Worm (Caenorhabditis elegans): ENCODE measurements around the gene ZK355.3.
A peak's percentile ranks its signal among the peaks of the same experiment; 100 is the strongest.

The ZK355.3 gene

DNA sequence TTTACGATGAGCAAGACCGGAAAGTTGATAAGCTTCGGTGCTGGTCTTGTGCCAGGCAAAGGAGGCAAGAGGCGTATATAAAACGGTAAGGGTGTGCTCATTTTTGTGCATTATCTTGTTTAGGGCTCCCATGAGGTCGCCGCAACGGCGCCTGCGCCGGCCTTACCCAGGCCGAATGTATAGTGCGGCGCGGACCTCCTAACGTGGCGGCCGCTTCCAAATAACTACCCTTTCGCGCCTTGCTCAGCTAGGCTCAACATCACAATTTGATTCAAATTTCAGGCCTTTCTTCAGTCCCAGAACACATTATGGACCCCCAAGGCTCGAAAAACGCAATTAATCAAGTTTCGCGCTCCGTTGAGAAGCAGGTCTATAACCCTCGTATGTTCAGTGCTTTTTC lies at the start of gene ZK355.3, which contains the start of gene ZK355.8:
Gene ZK355.3, minus strand, starts transcription at position 101 of the 400 bp plus-strand sequence.
Gene ZK355.8, plus strand, starts transcription at position 272 of the 400 bp plus-strand sequence.
- TF ChIP-seq fos-1 (tag; optimal IDR thresholded peaks at IDR 0.05) (no peak), set-16 (GFP tag; IDR thresholded peaks at IDR 0.05) (peak; percentile 40), nhr-237 (tag; optimal IDR thresholded peaks at IDR 0.05) (no peak), dpl-1 (GFP tag; optimal IDR thresholded peaks at IDR 0.05) (no peak), dmd-9 (GFP tag; IDR thresholded peaks at IDR 0.05) (no peak), unc-62 (GFP tag; optimal IDR thresholded peaks at IDR 0.05 in 1 of 2) (peak in 1 of 2 experiments; percentile 22), unc-62 (tag; optimal IDR thresholded peaks at IDR 0.05) (no peak), nhr-102 (tag; optimal IDR thresholded peaks at IDR 0.05) (no peak), attf-4 (tag; optimal IDR thresholded peaks at IDR 0.05) (no peak), php-3 (GFP tag; IDR thresholded peaks at IDR 0.05) (no peak), rbr-2 (tag; optimal IDR thresholded peaks at IDR 0.05) (no peak), dve-1 (tag; optimal IDR thresholded peaks at IDR 0.05; ENCODE audit: insufficient read depth) (no peak), ceh-82 (tag; optimal IDR thresholded peaks at IDR 0.05) (no peak), dmd-6 (GFP tag; IDR thresholded peaks at IDR 0.05) (no peak), nhr-76 (tag; optimal IDR thresholded peaks at IDR 0.05) (no peak), hlh-30 (tag; optimal IDR thresholded peaks at IDR 0.05; ENCODE audit: insufficient read depth) (no peak), egl-27 (tag; optimal IDR thresholded peaks at IDR 0.05) (no peak), aha-1 (tag) (peak; percentile 79), snpc-1.2 (GFP tag; IDR thresholded peaks at IDR 0.05) (no peak), madf-9 (GFP tag; conservative IDR thresholded peaks at IDR 0.05) (no peak), spr-1 (tag; optimal IDR thresholded peaks at IDR 0.05) (no peak), lin-1 (GFP tag; IDR thresholded peaks at IDR 0.05) (no peak), F10B5.3 (tag; optimal IDR thresholded peaks at IDR 0.05) (no peak), vab-7 (GFP tag; IDR thresholded peaks at IDR 0.05) (no peak)

DNA sequence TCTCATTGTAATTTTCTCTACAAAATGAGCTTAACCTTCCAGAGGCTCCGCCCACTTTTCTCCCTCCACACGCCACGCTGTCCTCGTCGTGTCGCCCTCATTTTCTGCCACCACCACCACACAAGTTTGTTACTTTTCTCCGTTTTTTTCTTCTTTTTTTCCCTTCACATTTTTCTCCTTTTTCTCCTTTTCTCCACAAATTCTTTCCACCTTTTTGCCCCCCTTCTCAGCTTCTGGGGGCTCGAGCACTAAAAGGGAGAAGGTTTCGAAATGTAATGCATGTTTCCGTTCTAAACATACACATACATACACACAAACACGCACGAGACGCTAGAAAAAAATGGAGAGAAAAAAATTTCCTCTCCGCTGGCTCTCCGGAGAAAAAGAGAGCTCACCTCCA lies 49.2 kb upstream of the ZK355.3 start, which contains the start of gene nhr-88:
Gene nhr-88, plus strand, starts transcription at position 43 of the 400 bp plus-strand sequence.
- no peak for TF ChIP-seq saeg-2 (GFP tag; IDR thresholded peaks at IDR 0.05)
- TF ChIP-seq vab-7 (GFP tag; IDR thresholded peaks at IDR 0.05), result peak; percentile 51; the same call in 1 of the 2 replicates
- no peak for TF ChIP-seq madf-9 (GFP tag; conservative IDR thresholded peaks at IDR 0.05)
- no peak for TF ChIP-seq jun-1 (tag; optimal IDR thresholded peaks at IDR 0.05)
- TF ChIP-seq T20F7.1 (GFP tag; optimal IDR thresholded peaks at IDR 0.05), result no peak
- TF ChIP-seq arid-1 (GFP tag; conservative IDR thresholded peaks at IDR 0.05), result no peak
- TF ChIP-seq tag-97 (GFP tag; IDR thresholded peaks at IDR 0.05), result no peak
- TF ChIP-seq fkh-10 (GFP tag; optimal IDR thresholded peaks at IDR 0.05), result peak; percentile 69
- peak; percentile 26; the same call in 1 of the 2 replicates for TF ChIP-seq ceh-20 (GFP tag; IDR thresholded peaks at IDR 0.05)
- no peak for TF ChIP-seq lir-3 (tag; optimal IDR thresholded peaks at IDR 0.05)
- no peak for TF ChIP-seq nhr-77 (tag; optimal IDR thresholded peaks at IDR 0.05)
- TF ChIP-seq hif-1 (tag; optimal IDR thresholded peaks at IDR 0.05), result no peak
- no peak for TF ChIP-seq ztf-7 (tag; optimal IDR thresholded peaks at IDR 0.05)
- TF ChIP-seq unc-39 (tag; optimal IDR thresholded peaks at IDR 0.05), result no peak
- TF ChIP-seq hmg-1.1 (GFP tag; IDR thresholded peaks at IDR 0.05), result peak; percentile 58
- TF ChIP-seq sdz-12 (GFP tag; optimal IDR thresholded peaks at IDR 0.05), result peak; percentile 47
- TF ChIP-seq skn-1 (tag; optimal IDR thresholded peaks at IDR 0.05), result no peak
- peak in 1 of 2 experiments; percentile 4 for TF ChIP-seq mdl-1 (tag; optimal IDR thresholded peaks at IDR 0.05)
- 0 out of 2 replicates have a peak, but pooled peaks have one; percentile 9 for TF ChIP-seq nhr-42 (GFP tag; IDR thresholded peaks at IDR 0.05)
- TF ChIP-seq madf-5 (GFP tag; IDR thresholded peaks at IDR 0.05), result no peak
- TF ChIP-seq lin-15B (tag; optimal IDR thresholded peaks at IDR 0.05), result no peak
- TF ChIP-seq ceh-62 (tag; optimal IDR thresholded peaks at IDR 0.05), result no peak
- peak; percentile 62 for TF ChIP-seq ama-1 (optimal IDR thresholded peaks at IDR 0.05)
- 0 out of 2 replicates have a peak, but pooled peaks have one; percentile 45 for TF ChIP-seq ctbp-1 (GFP tag; IDR thresholded peaks at IDR 0.05)
- TF ChIP-seq spr-1 (tag; optimal IDR thresholded peaks at IDR 0.05), result no peak
- no peak for TF ChIP-seq snpc-4 (tag; optimal IDR thresholded peaks at IDR 0.05)
- TF ChIP-seq daf-8 (GFP tag; IDR thresholded peaks at IDR 0.05), result no peak
- 0 out of 2 replicates have a peak, but pooled peaks have one; percentile 70 for TF ChIP-seq egl-43 (GFP tag; IDR thresholded peaks at IDR 0.05)
- no peak for TF ChIP-seq ces-1 (GFP tag; optimal IDR thresholded peaks at IDR 0.05)
- TF ChIP-seq daf-16 (GFP tag; optimal IDR thresholded peaks at IDR 0.05), result no peak
- TF ChIP-seq daf-16 (tag; optimal IDR thresholded peaks at IDR 0.05), result no peak
